Fruit fly (Drosophila melanogaster) whole organism, adult: ENCODE data around the gene Cyp9f2.

Experiments used
- CG11617 ChIP-seq: fragments of 200-800 bp; sonication (Bioruptor generic); optimal IDR thresholded peaks from 2 replicates; lab custom pipeline; 2017; ENCODE audit warnings: mild to moderate bottlenecking, missing biosample characterization, missing genetic modification reagents, missing genetic modification characterization
- CG12768 ChIP-seq: fragments of 200-800 bp; sonication (Bioruptor generic); optimal IDR thresholded peaks from 2 replicates; lab custom pipeline; 2017; ENCODE audit warnings: missing biosample characterization, missing genetic modification characterization, mild to moderate bottlenecking, moderate library complexity, missing genetic modification reagents
- CG14711 ChIP-seq: fragments of 200-800 bp; sonication (Bioruptor generic); optimal IDR thresholded peaks from 2 replicates; lab custom pipeline; 2018; ENCODE audit warnings: missing biosample characterization, mild to moderate bottlenecking, missing genetic modification characterization, moderate library complexity
- CG1620 ChIP-seq: fragments of 200-800 bp; sonication (Bioruptor generic); optimal IDR thresholded peaks from 2 replicates; lab custom pipeline; 2016; ENCODE audit warnings: missing biosample characterization, missing genetic modification characterization
- CG33017 ChIP-seq: fragments of 200-800 bp; sonication (Bioruptor generic); optimal IDR thresholded peaks from 2 replicates; lab custom pipeline; 2018; ENCODE audit warnings: missing biosample characterization, mild to moderate bottlenecking, missing genetic modification characterization, moderate library complexity
- CG5204 ChIP-seq: fragments of 200-800 bp; sonication (Bioruptor generic); optimal IDR thresholded peaks from 2 replicates; lab custom pipeline; 2016; ENCODE audit warnings: missing biosample characterization, missing genetic modification characterization
- CG7045 ChIP-seq: fragments of 200-800 bp; sonication (Bioruptor generic); optimal IDR thresholded peaks from 2 replicates; lab custom pipeline; 2017; ENCODE audit warnings: missing biosample characterization, mild to moderate bottlenecking, missing genetic modification characterization
- CG7101 ChIP-seq: fragments of 200-800 bp; sonication (Bioruptor generic); optimal IDR thresholded peaks from 2 replicates; lab custom pipeline; 2018; ENCODE audit warnings: missing biosample characterization, mild to moderate bottlenecking, missing genetic modification characterization, moderate library complexity
- Clk ChIP-seq: fragments of 200-800 bp; sonication (Bioruptor generic); optimal IDR thresholded peaks from 2 replicates; lab custom pipeline; 2017; ENCODE audit warnings: missing biosample characterization, missing genetic modification characterization
- Crg-1 ChIP-seq: fragments of 200-800 bp; sonication (Bioruptor generic); optimal IDR thresholded peaks from 2 replicates; lab custom pipeline; 2016; ENCODE audit warnings: missing biosample characterization, missing genetic modification characterization
- Hr96 ChIP-seq: fragments of 200-800 bp; sonication (Bioruptor generic); optimal IDR thresholded peaks from 2 replicates; lab custom pipeline; 2016; ENCODE audit warnings: missing biosample characterization, missing genetic modification characterization
- Mnt ChIP-seq: fragments of 200-800 bp; sonication (Bioruptor generic); optimal IDR thresholded peaks from 2 replicates; lab custom pipeline; 2016; ENCODE audit warnings: missing biosample characterization, mild to moderate bottlenecking, missing genetic modification characterization
- bab1 ChIP-seq: fragments of 200-800 bp; sonication (Bioruptor generic); optimal IDR thresholded peaks from 3 replicates; lab custom pipeline; 2019; ENCODE audit warnings: missing biosample characterization, mild to moderate bottlenecking, missing genetic modification characterization, moderate library complexity
- cic ChIP-seq: fragments of 200-800 bp; sonication (Bioruptor generic); optimal IDR thresholded peaks from 2 replicates; lab custom pipeline; 2017; ENCODE audit warnings: missing biosample characterization, mild to moderate bottlenecking, missing genetic modification characterization, moderate library complexity
- cnc ChIP-seq, 2 experiments: fragments of >200 bp; optimal IDR thresholded peaks; 2 replicates each; lab custom pipeline; 2017
- kay ChIP-seq: fragments of 200-800 bp; sonication (Bioruptor generic); peaks from one replicate; lab custom pipeline; 2016; ENCODE audit warnings: missing biosample characterization, missing genetic modification characterization, borderline replicate concordance
- ovo ChIP-seq: fragments of 200-800 bp; sonication (Bioruptor generic); optimal IDR thresholded peaks from 2 replicates; lab custom pipeline; 2016; ENCODE audit warnings: missing biosample characterization, missing genetic modification characterization
- pad ChIP-seq: fragments of 200-800 bp; sonication (Bioruptor generic); optimal IDR thresholded peaks from 3 replicates; lab custom pipeline; 2017; ENCODE audit warnings: missing biosample characterization, missing genetic modification characterization, mild to moderate bottlenecking, moderate library complexity, missing genetic modification reagents
- tj ChIP-seq: fragments of 200-800 bp; sonication (Bioruptor generic); optimal IDR thresholded peaks from 3 replicates; lab custom pipeline; 2017; ENCODE audit warnings: missing biosample characterization, mild to moderate bottlenecking, missing genetic modification characterization, moderate library complexity
- toe ChIP-seq: fragments of 200-800 bp; sonication (Bioruptor generic); optimal IDR thresholded peaks from 2 replicates; lab custom pipeline; 2016; ENCODE audit warnings: missing biosample characterization, missing genetic modification characterization

Gene Cyp9f2

DNA sequence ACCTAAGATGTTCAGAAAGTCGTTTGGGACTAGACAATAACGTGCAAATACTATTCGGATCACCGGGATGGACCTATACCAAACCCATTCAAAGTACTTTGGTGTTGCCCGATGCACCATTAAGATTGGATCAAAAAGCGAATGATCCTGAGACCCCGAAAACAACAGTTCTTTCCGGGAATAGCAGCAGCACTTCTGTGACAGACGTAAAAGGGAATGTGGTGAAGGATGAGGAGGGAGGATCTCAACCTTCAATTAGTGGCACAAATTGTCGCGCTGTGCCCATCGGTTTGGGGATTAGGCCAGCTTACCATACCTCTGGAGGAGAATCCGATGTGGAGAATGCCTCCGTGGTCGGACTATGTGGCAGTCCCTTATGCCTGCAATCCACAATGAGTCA, 42.5 kb upstream of the Cyp9f2 start:
- TF ChIP-seq CG7045 (GFP tag; lab: Kevin White, UChicago) (no peak), CG1620 (GFP tag; lab: Kevin White, UChicago) (no peak), CG14711 (tag; lab: Kevin White, UChicago) (no peak), CG12768 (GFP tag; lab: Kevin White, UChicago) (no peak), cic (no peak), Mnt (GFP tag; lab: Kevin White, UChicago) (no peak), toe (no peak), CG7101 (tag; lab: Kevin White, UChicago) (no peak), Hr96 (no peak), ovo (no peak), kay (GFP tag; lab: Kevin White, UChicago) (no peak), cnc (optimal IDR thresholded peaks at IDR 0.05; lab: Kevin White, UChicago) (no peak), CG11617 (GFP tag; lab: Kevin White, UChicago) (no peak), CG33017 (tag; lab: Kevin White, UChicago) (no peak), pad (GFP tag; lab: Kevin White, UChicago) (no peak), Clk (GFP tag; lab: Kevin White, UChicago) (no peak), bab1 (no peak), Crg-1 (GFP tag; lab: Kevin White, UChicago) (no peak), tj (GFP tag; lab: Kevin White, UChicago) (no peak)

dm6 chr3R:12447353-12447752, 41.5 kb upstream of the Cyp9f2 start, which contains the start of gene vrs:
Gene vrs, plus strand, starts transcription at chr3R:12447653.
- TF ChIP-seq Crg-1 (GFP tag; lab: Kevin White, UChicago) (no peak), CG5204 (GFP tag; lab: Kevin White, UChicago) (no peak), ovo (no peak), Mnt (GFP tag; lab: Kevin White, UChicago) (no peak), CG12768 (GFP tag; lab: Kevin White, UChicago) (no peak), CG7101 (tag; lab: Kevin White, UChicago) (no peak), toe (no peak), bab1 (no peak), CG11617 (GFP tag; lab: Kevin White, UChicago) (no peak), CG7045 (GFP tag; lab: Kevin White, UChicago) (no peak), CG14711 (tag; lab: Kevin White, UChicago) (no peak), pad (GFP tag; lab: Kevin White, UChicago) (no peak), Hr96 (no peak), tj (GFP tag; lab: Kevin White, UChicago) (no peak)

DNA sequence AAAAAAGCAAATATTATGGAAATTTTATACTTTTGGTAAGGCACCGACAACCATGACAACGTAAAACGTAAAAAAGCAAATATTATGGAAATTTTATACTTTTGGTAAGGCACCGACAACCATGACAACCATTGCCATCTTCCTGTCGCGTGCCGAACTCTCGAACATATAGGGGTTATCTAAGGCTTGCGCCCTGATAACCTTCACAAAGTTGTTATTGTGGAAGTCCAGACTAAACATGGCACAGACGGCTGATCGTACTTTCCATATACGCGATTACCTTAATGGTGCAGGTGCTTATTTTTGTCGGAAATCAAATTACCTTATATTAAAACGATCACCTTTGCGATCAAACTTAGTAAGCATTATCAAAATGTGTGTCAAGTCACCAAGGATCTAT, 39.6 kb upstream of the Cyp9f2 start:
- TF ChIP-seq CG7045 (GFP tag; lab: Kevin White, UChicago) (no peak), Hr96 (no peak)

DNA sequence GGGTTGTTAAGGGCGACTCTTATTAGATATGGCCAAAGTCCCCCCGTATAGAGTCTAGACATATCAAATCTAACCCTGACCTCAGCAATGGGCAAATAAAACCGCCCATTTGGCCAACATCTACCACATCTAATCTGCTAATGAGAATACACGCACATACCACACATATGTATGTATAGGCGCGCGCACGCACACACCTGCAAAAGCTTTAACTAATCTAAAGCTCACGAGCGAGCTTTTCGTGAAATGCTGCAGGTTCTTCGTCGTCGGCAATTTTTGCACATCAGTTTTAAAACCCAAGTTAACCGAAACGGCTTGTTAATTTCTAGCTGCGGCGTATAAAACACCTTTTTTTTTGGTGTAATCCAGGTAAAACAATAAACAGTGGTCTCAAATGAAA, 37.9 kb upstream of the Cyp9f2 start:
- TF ChIP-seq Crg-1 (GFP tag; lab: Kevin White, UChicago): no peak
- TF ChIP-seq tj (GFP tag; lab: Kevin White, UChicago): peak; percentile 74

DNA sequence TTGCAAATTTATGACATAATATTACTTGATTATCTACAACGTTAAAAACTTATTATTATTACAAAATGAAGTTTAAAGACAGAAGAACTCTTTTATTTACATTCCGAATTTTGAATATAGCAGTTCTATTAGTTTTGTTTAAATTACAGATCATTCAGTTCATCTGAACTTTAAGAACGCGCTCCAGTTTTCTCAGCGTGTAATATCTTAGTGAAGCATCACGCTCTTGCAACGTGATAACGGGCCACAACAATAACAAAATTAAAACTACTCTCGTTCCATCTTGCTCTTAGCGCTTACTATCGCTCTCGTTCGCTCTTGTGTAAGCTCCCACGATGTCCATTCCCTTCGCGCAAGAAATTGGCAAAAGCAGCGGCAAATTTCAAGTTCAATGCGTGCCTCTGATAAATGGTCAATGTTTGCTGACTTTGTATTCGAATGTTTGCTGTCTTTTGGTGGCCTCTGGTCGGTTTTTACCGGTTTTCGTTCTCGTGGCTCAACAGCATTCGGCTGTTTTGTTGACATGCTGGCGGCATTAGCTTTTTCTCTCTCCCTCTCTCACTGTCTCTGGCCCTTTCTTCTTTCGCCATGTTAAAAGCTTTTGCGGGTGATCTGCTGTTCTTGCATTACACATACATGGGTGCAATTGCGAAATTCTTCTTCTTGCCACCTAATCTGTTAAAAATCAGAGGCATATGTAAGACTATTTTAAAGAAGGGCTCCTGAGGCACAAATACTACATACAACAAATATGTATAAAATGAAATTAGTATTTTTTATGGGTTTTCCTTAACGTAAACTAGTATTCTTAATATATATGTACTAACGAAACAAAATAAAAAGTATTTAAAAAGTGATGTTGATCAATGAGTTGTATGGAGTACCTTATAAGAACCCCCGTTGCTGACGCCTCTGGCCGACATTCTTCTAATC, 37.0 kb upstream of the Cyp9f2 start:
- peak; percentile 37 for TF ChIP-seq toe
- peak; percentile 59 for TF ChIP-seq ovo
- no peak for TF ChIP-seq cic
- TF ChIP-seq Mnt (GFP tag; lab: Kevin White, UChicago): peak; percentile 47
- TF ChIP-seq CG7045 (GFP tag; lab: Kevin White, UChicago): peak; percentile 78
- TF ChIP-seq Crg-1 (GFP tag; lab: Kevin White, UChicago): no peak
- TF ChIP-seq Hr96: peak; percentile 65
- peak; percentile 82 for TF ChIP-seq CG33017 (tag; lab: Kevin White, UChicago)
- TF ChIP-seq pad (GFP tag; lab: Kevin White, UChicago): peak; percentile 51
- no peak for TF ChIP-seq CG12768 (GFP tag; lab: Kevin White, UChicago)
- TF ChIP-seq CG5204 (GFP tag; lab: Kevin White, UChicago): no peak
- peak; percentile 81 for TF ChIP-seq CG14711 (tag; lab: Kevin White, UChicago)
- TF ChIP-seq kay (GFP tag; lab: Kevin White, UChicago): peak; percentile 77
- no peak for TF ChIP-seq Clk (GFP tag; lab: Kevin White, UChicago)
- TF ChIP-seq tj (GFP tag; lab: Kevin White, UChicago): peak; percentile 83
- TF ChIP-seq CG11617 (GFP tag; lab: Kevin White, UChicago): peak; percentile 71
- no peak for TF ChIP-seq cnc (optimal IDR thresholded peaks at IDR 0.05; lab: Kevin White, UChicago)
- peak; percentile 85 for TF ChIP-seq bab1
- peak; percentile 48 for TF ChIP-seq CG1620 (GFP tag; lab: Kevin White, UChicago)
- TF ChIP-seq CG7101 (tag; lab: Kevin White, UChicago): peak; percentile 85

DNA sequence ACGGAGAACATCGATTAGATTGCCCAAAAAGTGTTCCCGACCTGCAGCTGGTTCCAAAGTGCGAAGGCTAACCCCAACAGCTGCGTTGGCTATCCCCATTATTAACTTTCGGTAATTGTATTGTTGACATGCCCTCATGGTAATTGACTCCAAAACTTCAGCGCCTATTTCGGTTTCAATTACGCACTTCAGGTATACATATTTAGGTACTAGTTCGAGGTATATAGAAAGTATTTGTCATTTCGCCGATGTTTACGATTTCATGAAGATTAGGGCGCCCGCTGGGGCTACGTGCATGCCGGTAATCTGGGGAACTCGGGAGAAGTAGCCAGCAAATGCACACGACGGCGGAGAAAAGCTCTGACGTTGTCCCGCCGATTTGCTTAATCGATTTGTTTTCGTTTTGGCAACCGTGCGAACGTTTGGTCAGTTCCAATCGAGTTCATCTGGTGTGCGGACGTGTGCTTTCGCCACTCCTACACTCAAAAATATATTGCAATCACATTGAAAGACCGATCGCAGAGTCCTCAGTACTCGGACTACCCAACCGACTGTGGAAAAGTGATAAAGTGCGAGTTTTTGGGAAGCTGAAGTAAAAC, 35.3 kb upstream of the Cyp9f2 start:
- TF ChIP-seq pad (GFP tag; lab: Kevin White, UChicago) (peak; percentile 6), Crg-1 (GFP tag; lab: Kevin White, UChicago) (no peak), kay (GFP tag; lab: Kevin White, UChicago) (peak; percentile 53), CG7101 (tag; lab: Kevin White, UChicago) (peak; percentile 45), tj (GFP tag; lab: Kevin White, UChicago) (peak; percentile 37), cnc (optimal IDR thresholded peaks at IDR 0.05; lab: Kevin White, UChicago) (no peak), Hr96 (no peak), ovo (no peak), toe (no peak), bab1 (peak; percentile 29), CG12768 (GFP tag; lab: Kevin White, UChicago) (peak; percentile 79), CG14711 (tag; lab: Kevin White, UChicago) (no peak), CG33017 (tag; lab: Kevin White, UChicago) (peak; percentile 38), cic (peak; percentile 58), CG5204 (GFP tag; lab: Kevin White, UChicago) (no peak), Mnt (GFP tag; lab: Kevin White, UChicago) (peak; percentile 64), CG1620 (GFP tag; lab: Kevin White, UChicago) (no peak)
